Worm (Caenorhabditis elegans) whole organism, midembryonic: ENCODE results near the gene pxn-2.

ENCODE experiments used
- T22C8.4 ChIP-seq: fragments of 200-800 bp; sonication (Bioruptor generic); IDR thresholded peaks from 2 replicates; pipeline ENCODE4 v1.3.6; 2022; ENCODE audit warnings: missing genetic modification characterization, missing compliant biosample characterization
- flt-1 ChIP-seq: fragments of 200-800 bp; sonication (Bioruptor generic); IDR thresholded peaks from 2 replicates; pipeline ENCODE4 v1.3.6; 2022; ENCODE audit warnings: missing genetic modification characterization, missing compliant biosample characterization
- ref-1 ChIP-seq: fragments of 200-800 bp; sonication (Bioruptor generic); conservative IDR thresholded peaks from 2 replicates; pipeline ENCODE4 v1.3.6; 2022; ENCODE audit warnings: missing genetic modification reagents, missing genetic modification characterization, missing compliant biosample characterization
- tab-1 ChIP-seq: fragments of 200-800 bp; sonication (Bioruptor generic); IDR thresholded peaks from 2 replicates; pipeline ENCODE4 v1.3.6; 2022; ENCODE audit warnings: missing genetic modification characterization, missing compliant biosample characterization

ce11 chrX:10961724-10962123 is 17.4 kb downstream of the pxn-2 start:
- TF ChIP-seq T22C8.4 (no peak), ref-1 (GFP tag; lab: Robert Waterston, UW) (no peak), flt-1 (GFP tag; lab: Robert Waterston, UW) (no peak), tab-1 (GFP tag; lab: Robert Waterston, UW) (no peak)
